Fruit fly (Drosophila melanogaster) whole organism, embryonic: ENCODE data around the gene CG6479.

Experiments used
- GATAe ChIP-seq: fragments of 200-800 bp; sonication (Bioruptor generic); conservative IDR thresholded peaks from 2 replicates; pipeline ENCODE4 v1.3.6; 2022; ENCODE audit warnings: missing biosample characterization, missing genetic modification characterization
- bsh ChIP-seq, 2 experiments: fragments of 200-800 bp; sonication (Bioruptor generic); optimal IDR thresholded peaks; 2 replicates each; lab custom pipeline; 2017 to 2018; ENCODE audit warnings: mild to moderate bottlenecking in 2 of 2, missing biosample characterization in 2 of 2, missing genetic modification characterization in 2 of 2, moderate library complexity in 1 of 2

CG6479 gene

dm6 chr3L:17292205-17292604, 46.9 kb downstream of the CG6479 start (continued):
- TF ChIP-seq GATAe (GFP tag; lab: Robert Waterston, UW) (no peak), bsh (GFP tag; optimal IDR thresholded peaks at IDR 0.05; lab: Kevin White, UChicago) (no peak)
